Worm (Caenorhabditis elegans): Measurements from ENCODE around the gene tiar-1.

ce11 chrII:5727707-5728106 is 13.1 kb upstream of the tiar-1 start, which contains the start of gene rab-3:
- TF ChIP-seq ztf-4 (tag; optimal IDR thresholded peaks at IDR 0.05) (no peak), pqm-1 (tag; optimal IDR thresholded peaks at IDR 0.05) (no peak), aly-2 (tag; optimal IDR thresholded peaks at IDR 0.05) (no peak), nhr-237 (tag; optimal IDR thresholded peaks at IDR 0.05) (no peak), tbx-2 (tag; optimal IDR thresholded peaks at IDR 0.05) (no peak), unc-39 (tag; optimal IDR thresholded peaks at IDR 0.05) (no peak), egl-27 (tag; optimal IDR thresholded peaks at IDR 0.05) (no peak)

Measured in whole organism, L3 larva.